Worm (Caenorhabditis elegans) whole organism, late embryonic: ENCODE data around the gene C54F6.5.

Experiments used
- ceh-14 ChIP-seq: sonication (generic microtip); optimal IDR thresholded peaks from 2 replicates; lab custom pipeline; 2016; ENCODE audit warnings: missing genotype, missing genetic modification characterization, missing compliant biosample characterization
- ceh-6 ChIP-seq: fragments of 200-800 bp; sonication (Bioruptor generic); optimal IDR thresholded peaks from 2 replicates; lab custom pipeline; 2018; ENCODE audit warnings: mild to moderate bottlenecking, missing genetic modification characterization, missing compliant biosample characterization
- fkh-10 ChIP-seq: fragments of 150-350 bp; optimal IDR thresholded peaks from 2 replicates; lab custom pipeline; 2014; ENCODE audit warnings: missing biosample characterization, missing genetic modification reagents, missing genetic modification characterization
- hlh-6 ChIP-seq: sonication (generic microtip); optimal IDR thresholded peaks from 2 replicates; lab custom pipeline; 2016; ENCODE audit warnings: missing genotype, missing genetic modification characterization, missing compliant biosample characterization
- nfya-1 ChIP-seq: sonication (generic microtip); optimal IDR thresholded peaks from 2 replicates; lab custom pipeline; 2017; ENCODE audit warnings: missing genetic modification characterization, mild to moderate bottlenecking, missing compliant biosample characterization, antibody characterized with exemption, moderate library complexity
- nhr-11 ChIP-seq: fragments of 150-350 bp; optimal IDR thresholded peaks from 2 replicates; lab custom pipeline; 2014; ENCODE audit warnings: missing biosample characterization, missing genetic modification characterization
- npax-4 ChIP-seq: sonication (generic microtip); optimal IDR thresholded peaks from 2 replicates; lab custom pipeline; 2016; ENCODE audit warnings: missing genetic modification characterization, missing compliant biosample characterization
- pha-2 ChIP-seq: sonication (generic microtip); optimal IDR thresholded peaks from 2 replicates; lab custom pipeline; 2017; ENCODE audit warnings: mild to moderate bottlenecking, missing genetic modification characterization, missing compliant biosample characterization
- pha-4 ChIP-seq: fragments of 150-350 bp; optimal IDR thresholded peaks from 2 replicates; lab custom pipeline; 2018; ENCODE audit warnings: missing biosample characterization, missing genetic modification reagents, missing genetic modification characterization
- pqm-1 ChIP-seq: sonication (generic microtip); optimal IDR thresholded peaks from 2 replicates; lab custom pipeline; 2016; ENCODE audit warnings: missing genetic modification characterization, missing compliant biosample characterization
- sox-2 ChIP-seq: fragments of 200-800 bp; sonication (Bioruptor generic); IDR thresholded peaks from 2 replicates; pipeline ENCODE4 v1.3.6; 2022; ENCODE audit warnings: missing genetic modification reagents, missing genetic modification characterization, missing compliant biosample characterization
- unc-55 ChIP-seq: sonication (generic microtip); optimal IDR thresholded peaks from 2 replicates; lab custom pipeline; 2017; ENCODE audit warnings: missing biosample characterization, missing genetic modification reagents, missing genetic modification characterization
- unc-86 ChIP-seq: sonication (generic microtip); optimal IDR thresholded peaks from 2 replicates; lab custom pipeline; 2016; ENCODE audit warnings: missing genetic modification characterization, missing compliant biosample characterization
- zip-5 ChIP-seq: sonication (generic microtip); optimal IDR thresholded peaks from 2 replicates; lab custom pipeline; 2016; ENCODE audit warnings: missing genetic modification characterization, missing compliant biosample characterization

DNA sequence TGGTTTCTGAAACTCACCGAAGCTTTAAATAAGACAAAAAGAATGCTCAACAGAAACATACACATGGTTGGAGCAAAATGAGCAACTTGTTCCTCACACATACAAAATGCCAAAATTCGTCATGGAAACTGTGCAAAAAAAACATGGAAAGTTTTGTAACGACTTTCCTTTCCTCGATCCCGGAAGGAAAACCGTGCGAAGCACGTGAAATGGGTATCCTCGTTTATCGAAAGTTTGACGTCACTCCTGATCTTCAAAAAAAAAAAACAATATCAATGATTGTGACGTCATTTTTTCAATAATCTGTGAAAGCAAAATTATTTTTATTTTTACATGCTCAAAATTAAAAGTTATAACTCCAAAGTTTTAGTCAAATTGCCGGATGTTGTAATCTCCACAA is 41.4 kb downstream of the C54F6.5 start, which contains the start of gene clec-212:
- TF ChIP-seq ceh-14 (tag; lab: Kevin White, UChicago), result no peak
- no peak for TF ChIP-seq sox-2 (GFP tag; lab: Robert Waterston, UW)
- TF ChIP-seq pqm-1 (tag; lab: Kevin White, UChicago), result no peak
- TF ChIP-seq nfya-1 (tag; lab: Kevin White, UChicago), result no peak
- TF ChIP-seq pha-2 (tag; lab: Kevin White, UChicago), result no peak
- TF ChIP-seq unc-86, result no peak
- no peak for TF ChIP-seq fkh-10
- TF ChIP-seq ceh-6 (GFP tag; lab: Kevin White, UChicago), result no peak
- no peak for TF ChIP-seq unc-55
- TF ChIP-seq hlh-6 (tag; lab: Kevin White, UChicago), result no peak
- no peak for TF ChIP-seq nhr-11 (tag; lab: Kevin White, UChicago)
- no peak for TF ChIP-seq zip-5 (tag; lab: Kevin White, UChicago)
- TF ChIP-seq npax-4 (tag; lab: Kevin White, UChicago), result no peak
- TF ChIP-seq pha-4 (tag; lab: Kevin White, UChicago), result no peak
